Worm (Caenorhabditis elegans) whole organism, mixed stage, embryonic: ENCODE measurements around the gene srr-2.

ENCODE experiments used
- M03D4.4 ChIP-seq: sonication (generic microtip); optimal IDR thresholded peaks from 2 replicates; lab custom pipeline; 2017; ENCODE audit warnings: mild to moderate bottlenecking, missing genetic modification characterization, missing compliant biosample characterization
- bed-3 ChIP-seq: fragments of 200-800 bp; sonication (Bioruptor generic); optimal IDR thresholded peaks from 3 replicates; lab custom pipeline; 2018; ENCODE audit warnings: mild to moderate bottlenecking, missing genetic modification characterization, moderate library complexity, missing compliant biosample characterization
- ceh-39 ChIP-seq: fragments of 150-350 bp; optimal IDR thresholded peaks from 2 replicates; lab custom pipeline; 2014; ENCODE audit warnings: missing biosample characterization, missing genetic modification characterization
- ceh-43 ChIP-seq: fragments of 200-800 bp; sonication (Bioruptor generic); optimal IDR thresholded peaks from 2 replicates; lab custom pipeline; 2018; ENCODE audit warnings: mild to moderate bottlenecking, missing genetic modification characterization, moderate library complexity, missing compliant biosample characterization
- ceh-83 ChIP-seq: fragments of 200-800 bp; sonication (Bioruptor generic); optimal IDR thresholded peaks from 2 replicates; lab custom pipeline; 2018; ENCODE audit warnings: mild to moderate bottlenecking, missing genetic modification characterization, missing compliant biosample characterization
- ces-1 ChIP-seq: fragments of 150-350 bp; optimal IDR thresholded peaks from 2 replicates; lab custom pipeline; 2014; ENCODE audit warnings: missing biosample characterization, missing genetic modification reagents, missing genetic modification characterization
- cnd-1 ChIP-seq: fragments of 200-800 bp; sonication (Bioruptor generic); optimal IDR thresholded peaks from 2 replicates; lab custom pipeline; 2018; ENCODE audit warnings: mild to moderate bottlenecking, missing genetic modification characterization, missing compliant biosample characterization
- drap-1 ChIP-seq: fragments of 200-800 bp; sonication (Bioruptor generic); optimal IDR thresholded peaks from 3 replicates; lab custom pipeline; 2018; ENCODE audit warnings: mild to moderate bottlenecking, missing genetic modification characterization, missing compliant biosample characterization
- elt-1 ChIP-seq: sonication (generic microtip); optimal IDR thresholded peaks from 2 replicates; lab custom pipeline; 2017; ENCODE audit warnings: missing genetic modification characterization, mild to moderate bottlenecking, missing compliant biosample characterization, antibody characterized with exemption, moderate library complexity, borderline replicate concordance; ENCODE audit not compliant: insufficient read depth
- elt-3 ChIP-seq: fragments of 150-350 bp; optimal IDR thresholded peaks from 2 replicates; lab custom pipeline; 2014; ENCODE audit warnings: missing biosample characterization, missing genetic modification characterization
- flh-1 ChIP-seq: fragments of 200-800 bp; sonication (Bioruptor generic); optimal IDR thresholded peaks from 2 replicates; lab custom pipeline; 2018; ENCODE audit warnings: mild to moderate bottlenecking, missing genetic modification characterization, moderate library complexity, missing compliant biosample characterization
- ham-2 ChIP-seq: fragments of 200-800 bp; sonication (Bioruptor generic); optimal IDR thresholded peaks from 2 replicates; lab custom pipeline; 2018; ENCODE audit warnings: mild to moderate bottlenecking, missing genetic modification characterization, missing compliant biosample characterization
- hlh-1 ChIP-seq: fragments of 150-350 bp; optimal IDR thresholded peaks from 2 replicates; lab custom pipeline; 2014; ENCODE audit warnings: missing biosample characterization, missing genetic modification reagents, missing genetic modification characterization
- lin-13 ChIP-seq: fragments of 150-350 bp; optimal IDR thresholded peaks from 2 replicates; lab custom pipeline; 2014; ENCODE audit warnings: missing biosample characterization, missing genetic modification characterization
- lin-32 ChIP-seq: fragments of 200-800 bp; sonication (Bioruptor generic); optimal IDR thresholded peaks from 2 replicates; lab custom pipeline; 2018; ENCODE audit warnings: mild to moderate bottlenecking, missing genetic modification characterization, missing compliant biosample characterization
- mab-5 ChIP-seq: fragments of 150-350 bp; optimal IDR thresholded peaks from 2 replicates; lab custom pipeline; 2014; ENCODE audit warnings: missing biosample characterization, missing genetic modification characterization
- mep-1 ChIP-seq: fragments of 150-350 bp; optimal IDR thresholded peaks from 2 replicates; lab custom pipeline; 2017; ENCODE audit warnings: missing biosample characterization, missing genetic modification reagents, missing genetic modification characterization, inconsistent platforms
- mls-2 ChIP-seq: sonication (generic microtip); optimal IDR thresholded peaks from 2 replicates; lab custom pipeline; 2016; ENCODE audit warnings: mild to moderate bottlenecking, missing genetic modification characterization, moderate library complexity, missing compliant biosample characterization
- nhr-12 ChIP-seq: fragments of 150-350 bp; optimal IDR thresholded peaks from 2 replicates; lab custom pipeline; 2014; ENCODE audit warnings: missing biosample characterization, missing genetic modification characterization
- nhr-2 ChIP-seq: fragments of 150-350 bp; optimal IDR thresholded peaks from 2 replicates; lab custom pipeline; 2014; ENCODE audit warnings: missing biosample characterization, missing genetic modification characterization
- nhr-237 ChIP-seq: fragments of 150-350 bp; optimal IDR thresholded peaks from 2 replicates; lab custom pipeline; 2014; ENCODE audit warnings: missing biosample characterization, missing genetic modification characterization
- nhr-28 ChIP-seq: fragments of 150-350 bp; optimal IDR thresholded peaks from 2 replicates; lab custom pipeline; 2014; ENCODE audit warnings: missing biosample characterization, missing genetic modification characterization
- pha-4 ChIP-seq: fragments of 150-350 bp; optimal IDR thresholded peaks from 2 replicates; lab custom pipeline; 2018; ENCODE audit warnings: missing biosample characterization, missing genetic modification reagents, missing genetic modification characterization
- snpc-4 ChIP-seq: fragments of 150-350 bp; optimal IDR thresholded peaks from 2 replicates; lab custom pipeline; 2014; ENCODE audit warnings: missing biosample characterization, missing genetic modification characterization
- sptf-1 ChIP-seq: sonication (generic microtip); optimal IDR thresholded peaks from 2 replicates; lab custom pipeline; 2017; ENCODE audit warnings: mild to moderate bottlenecking, missing genetic modification characterization, moderate library complexity, missing compliant biosample characterization
- tbx-8 ChIP-seq: fragments of 200-800 bp; sonication (Bioruptor generic); optimal IDR thresholded peaks from 2 replicates; lab custom pipeline; 2018; ENCODE audit warnings: mild to moderate bottlenecking, missing genetic modification characterization, moderate library complexity, missing compliant biosample characterization
- unc-120 ChIP-seq: sonication (generic microtip); optimal IDR thresholded peaks from 2 replicates; lab custom pipeline; 2017; ENCODE audit warnings: missing genetic modification characterization, missing compliant biosample characterization; ENCODE audit not compliant: poor library complexity, severe bottlenecking
- unc-39 ChIP-seq: fragments of 150-350 bp; optimal IDR thresholded peaks from 2 replicates; lab custom pipeline; 2014; ENCODE audit warnings: missing biosample characterization, missing genetic modification characterization
- unc-62 ChIP-seq: fragments of 150-350 bp; optimal IDR thresholded peaks from 2 replicates; lab custom pipeline; 2014; ENCODE audit warnings: missing biosample characterization, missing genetic modification reagents, missing genetic modification characterization
- zip-8 ChIP-seq: fragments of 150-350 bp; optimal IDR thresholded peaks from 2 replicates; lab custom pipeline; 2014; ENCODE audit warnings: missing biosample characterization, missing genetic modification characterization
- ztf-11 ChIP-seq: fragments of 150-350 bp; optimal IDR thresholded peaks from 2 replicates; lab custom pipeline; 2014; ENCODE audit warnings: missing biosample characterization, missing genetic modification characterization

srr-2 gene

ce11 chrV:19212354-19212753, 4.6 kb downstream of the srr-2 start:
- TF ChIP-seq nhr-237 (tag; lab: Kevin White, UChicago) (no peak), mep-1 (tag; lab: Kevin White, UChicago) (no peak), ceh-83 (GFP tag; lab: Kevin White, UChicago) (no peak), bed-3 (no peak), elt-1 (tag; lab: Kevin White, UChicago) (no peak), M03D4.4 (tag; lab: Kevin White, UChicago) (no peak), elt-3 (tag; lab: Kevin White, UChicago) (no peak), hlh-1 (tag; lab: Kevin White, UChicago) (no peak), lin-13 (tag; lab: Kevin White, UChicago) (no peak), pha-4 (tag; lab: Kevin White, UChicago) (no peak), zip-8 (tag; lab: Kevin White, UChicago) (no peak), ham-2 (no peak), tbx-8 (GFP tag; lab: Kevin White, UChicago) (no peak), sptf-1 (tag; lab: Kevin White, UChicago) (no peak), cnd-1 (tag; lab: Kevin White, UChicago) (no peak), drap-1 (GFP tag; lab: Kevin White, UChicago) (no peak), flh-1 (GFP tag; lab: Kevin White, UChicago) (no peak), ces-1 (GFP tag; lab: Kevin White, UChicago) (no peak), unc-62 (no peak)

- no peak for TF ChIP-seq lin-13 (tag; lab: Kevin White, UChicago)
- TF ChIP-seq ham-2, result no peak
- no peak for TF ChIP-seq nhr-237 (tag; lab: Kevin White, UChicago)
- no peak for TF ChIP-seq zip-8 (tag; lab: Kevin White, UChicago)
- TF ChIP-seq nhr-12 (tag; lab: Kevin White, UChicago), result no peak
- no peak for TF ChIP-seq mls-2
- TF ChIP-seq unc-62, result no peak
- TF ChIP-seq ceh-83 (GFP tag; lab: Kevin White, UChicago), result no peak
- no peak for TF ChIP-seq elt-3 (tag; lab: Kevin White, UChicago)
- no peak for TF ChIP-seq snpc-4 (tag; lab: Kevin White, UChicago)
- no peak for TF ChIP-seq elt-1 (tag; lab: Kevin White, UChicago)
- TF ChIP-seq M03D4.4 (tag; lab: Kevin White, UChicago), result no peak
- TF ChIP-seq ztf-11 (tag; lab: Kevin White, UChicago), result no peak
- no peak for TF ChIP-seq nhr-28
- no peak for TF ChIP-seq flh-1 (GFP tag; lab: Kevin White, UChicago)
- no peak for TF ChIP-seq drap-1 (GFP tag; lab: Kevin White, UChicago)
- TF ChIP-seq pha-4 (tag; lab: Kevin White, UChicago), result no peak
- no peak for TF ChIP-seq nhr-2
- TF ChIP-seq bed-3, result no peak
- no peak for TF ChIP-seq ceh-43 (GFP tag; lab: Kevin White, UChicago)
Observed at ce11 chrV:19211795-19212194, 5.2 kb downstream of the srr-2 start, which contains the start of gene nhr-79. Gene nhr-79 (minus strand): TSS chrV:19211895.

ce11 chrV:19206911-19207310, 10.1 kb downstream of the srr-2 start:
- TF ChIP-seq mep-1 (tag; lab: Kevin White, UChicago) (no peak), ceh-39 (tag; lab: Kevin White, UChicago) (no peak), M03D4.4 (tag; lab: Kevin White, UChicago) (no peak), lin-32 (GFP tag; lab: Kevin White, UChicago) (no peak)
- TF ChIP-seq, all 35 proteins: peak for 0

ce11 chrV:19205450-19205849, 11.5 kb downstream of the srr-2 start:
- TF ChIP-seq unc-39 (no peak), mls-2 (no peak), nhr-12 (tag; lab: Kevin White, UChicago) (no peak), ces-1 (GFP tag; lab: Kevin White, UChicago) (no peak), pha-4 (tag; lab: Kevin White, UChicago) (no peak), bed-3 (no peak), ceh-83 (GFP tag; lab: Kevin White, UChicago) (no peak), sptf-1 (tag; lab: Kevin White, UChicago) (no peak), nhr-2 (no peak), mab-5 (tag; lab: Kevin White, UChicago) (no peak), unc-120 (tag; lab: Kevin White, UChicago) (no peak), cnd-1 (tag; lab: Kevin White, UChicago) (no peak), lin-13 (tag; lab: Kevin White, UChicago) (no peak), ceh-39 (tag; lab: Kevin White, UChicago) (no peak)
- TF ChIP-seq, all 35 proteins: peak for 0
